Worm (Caenorhabditis elegans) whole organism, L1 larva: Measurements from ENCODE around the gene cpna-5.

Experiments used
- Y116A8C.19 ChIP-seq: sonication (generic microtip); optimal IDR thresholded peaks from 2 replicates; lab custom pipeline; 2016; ENCODE audit warnings: missing compliant biosample characterization, missing genetic modification characterization, borderline replicate concordance
- efl-3 ChIP-seq: fragments of 200-800 bp; sonication (Bioruptor generic); optimal IDR thresholded peaks from 2 replicates; lab custom pipeline; 2018; ENCODE audit warnings: mild to moderate bottlenecking, missing genetic modification characterization, missing compliant biosample characterization
- lin-13 ChIP-seq: fragments of 150-350 bp; optimal IDR thresholded peaks from 2 replicates; lab custom pipeline; 2014; ENCODE audit warnings: missing biosample characterization, missing genetic modification reagents, missing genetic modification characterization
- lir-3 ChIP-seq: sonication (generic microtip); optimal IDR thresholded peaks from 2 replicates; lab custom pipeline; 2016; ENCODE audit warnings: mild to moderate bottlenecking, missing genetic modification characterization, moderate library complexity, missing compliant biosample characterization; ENCODE audit not compliant: poor library complexity
- skn-1 ChIP-seq: fragments of 150-350 bp; optimal IDR thresholded peaks from 2 replicates; lab custom pipeline; 2014; ENCODE audit warnings: missing biosample characterization, missing genetic modification characterization
- unc-62 ChIP-seq: fragments of 150-350 bp; optimal IDR thresholded peaks from 2 replicates; lab custom pipeline; 2014; ENCODE audit warnings: missing biosample characterization, missing genetic modification reagents, missing genetic modification characterization
- ztf-4 ChIP-seq: fragments of 150-350 bp; optimal IDR thresholded peaks from 2 replicates; lab custom pipeline; 2014; ENCODE audit warnings: missing biosample characterization, missing genetic modification characterization

DNA sequence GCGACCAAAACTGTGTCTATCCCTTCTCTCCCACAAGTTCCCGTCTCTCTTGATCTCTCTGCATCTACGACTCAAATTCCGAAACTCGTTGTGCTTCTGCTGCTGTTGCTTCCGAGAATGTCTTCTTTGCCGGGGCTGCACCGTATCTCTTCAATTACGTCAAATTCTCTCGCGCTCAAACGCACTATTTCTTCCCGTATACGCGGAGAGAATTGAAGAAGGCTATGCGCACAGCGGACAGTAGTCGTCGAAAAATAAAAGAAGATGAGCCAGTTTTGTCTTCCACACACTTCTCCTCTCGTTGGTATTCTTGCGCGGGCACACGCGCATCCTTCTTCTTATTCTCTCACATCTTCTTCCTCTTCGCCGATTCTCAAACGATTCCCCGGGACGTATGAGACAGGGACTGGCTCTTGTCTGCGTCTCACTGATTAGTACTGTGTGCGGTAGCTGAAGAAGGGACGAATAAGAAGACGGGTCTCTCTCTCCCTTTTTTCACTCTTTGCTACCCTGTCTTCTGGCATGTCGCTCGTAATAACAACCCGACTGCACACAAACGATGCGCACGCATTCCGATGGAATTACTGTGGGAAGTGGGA lies 42.0 kb downstream of the cpna-5 start:
- TF ChIP-seq ztf-4 (tag; lab: Kevin White, UChicago) (no peak), efl-3 (GFP tag; lab: Kevin White, UChicago) (no peak), skn-1 (tag; lab: Kevin White, UChicago) (no peak), lin-13 (GFP tag; lab: Kevin White, UChicago) (no peak), unc-62 (no peak), Y116A8C.19 (tag; lab: Kevin White, UChicago) (no peak), lir-3 (tag; lab: Kevin White, UChicago) (no peak)
